Fruit fly (Drosophila melanogaster) whole organism, embryonic: Measurements from ENCODE around the gene CG8319.

Experiments used
- Ada2b ChIP-seq: fragments of 200-800 bp; sonication (Bioruptor generic); IDR thresholded peaks from 2 replicates; pipeline ENCODE4 v1.3.6; 2022; ENCODE audit warnings: missing biosample characterization, missing genetic modification characterization
- CG10209 ChIP-seq: fragments of 200-800 bp; sonication (Bioruptor generic); optimal IDR thresholded peaks from 3 replicates; lab custom pipeline; 2017; ENCODE audit warnings: missing biosample characterization, mild to moderate bottlenecking, missing genetic modification characterization, missing genetic modification reagents
- CG10366 ChIP-seq: fragments of 200-800 bp; sonication (Bioruptor generic); IDR thresholded peaks from 2 replicates; pipeline ENCODE4 v1.3.6; 2022; ENCODE audit warnings: missing biosample characterization, missing genetic modification characterization
- CG10431 ChIP-seq: fragments of 200-800 bp; sonication (Bioruptor generic); optimal IDR thresholded peaks from 3 replicates; lab custom pipeline; 2018; ENCODE audit warnings: missing biosample characterization, mild to moderate bottlenecking, missing genetic modification characterization
- CG11398 ChIP-seq: fragments of 200-800 bp; sonication (Bioruptor generic); optimal IDR thresholded peaks from 2 replicates; lab custom pipeline; 2016; ENCODE audit warnings: missing biosample characterization, missing genetic modification characterization
- CG11723 ChIP-seq: fragments of 200-800 bp; sonication (Bioruptor generic); optimal IDR thresholded peaks from 2 replicates; lab custom pipeline; 2017; ENCODE audit warnings: missing biosample characterization, mild to moderate bottlenecking, missing genetic modification characterization
- CG15601 ChIP-seq: fragments of 200-800 bp; sonication (Bioruptor generic); optimal IDR thresholded peaks from 3 replicates; lab custom pipeline; 2019; ENCODE audit warnings: missing biosample characterization, mild to moderate bottlenecking, missing genetic modification characterization, moderate library complexity
- CG15696 ChIP-seq: fragments of 200-800 bp; sonication (Bioruptor generic); optimal IDR thresholded peaks from 2 replicates; lab custom pipeline; 2019; ENCODE audit warnings: missing biosample characterization, mild to moderate bottlenecking, missing genetic modification characterization, moderate library complexity
- CG16779 ChIP-seq: fragments of 200-800 bp; sonication (Bioruptor generic); IDR thresholded peaks from 2 replicates; pipeline ENCODE4 v1.3.6; 2022; ENCODE audit warnings: missing biosample characterization, missing genetic modification characterization
- CG2120 ChIP-seq: fragments of 200-800 bp; sonication (Bioruptor generic); optimal IDR thresholded peaks from 3 replicates; lab custom pipeline; 2016; ENCODE audit warnings: missing biosample characterization, missing genetic modification characterization
- CG2202 ChIP-seq: fragments of 200-800 bp; sonication (Bioruptor generic); optimal IDR thresholded peaks from 2 replicates; lab custom pipeline; 2018; ENCODE audit warnings: missing biosample characterization, mild to moderate bottlenecking, missing genetic modification characterization
- CG32532 ChIP-seq: fragments of 200-800 bp; sonication (Bioruptor generic); IDR thresholded peaks from 2 replicates; pipeline ENCODE4 v1.3.6; 2022; ENCODE audit warnings: missing biosample characterization, missing genetic modification characterization
- CG3407 ChIP-seq: fragments of 200-800 bp; sonication (Bioruptor generic); optimal IDR thresholded peaks from 2 replicates; lab custom pipeline; 2018; ENCODE audit warnings: missing biosample characterization, mild to moderate bottlenecking, missing genetic modification characterization
- CG4404 ChIP-seq: fragments of 200-800 bp; sonication (Bioruptor generic); IDR thresholded peaks from 2 replicates; pipeline ENCODE4 v1.3.6; 2022; ENCODE audit warnings: missing biosample characterization, missing genetic modification characterization
- CG4617 ChIP-seq: fragments of 200-800 bp; sonication (Bioruptor generic); optimal IDR thresholded peaks from 3 replicates; lab custom pipeline; 2016; ENCODE audit warnings: missing biosample characterization, missing genetic modification characterization, borderline replicate concordance
- CG6272 ChIP-seq: fragments of 200-800 bp; sonication (Bioruptor generic); IDR thresholded peaks from 2 replicates; pipeline ENCODE4 v1.3.6; 2022; ENCODE audit warnings: missing biosample characterization, missing genetic modification characterization
- CG6683 ChIP-seq: fragments of 200-800 bp; sonication (Bioruptor generic); optimal IDR thresholded peaks from 2 replicates; lab custom pipeline; 2017; ENCODE audit warnings: missing biosample characterization, mild to moderate bottlenecking, missing genetic modification characterization, missing genetic modification reagents
- CG6765 ChIP-seq: fragments of 200-800 bp; sonication (Bioruptor generic); optimal IDR thresholded peaks from 3 replicates; lab custom pipeline; 2017; ENCODE audit warnings: missing biosample characterization, mild to moderate bottlenecking, missing genetic modification characterization
- CG7928 ChIP-seq: fragments of 200-800 bp; sonication (Bioruptor generic); optimal IDR thresholded peaks from 2 replicates; lab custom pipeline; 2017; ENCODE audit warnings: missing biosample characterization, mild to moderate bottlenecking, missing genetic modification characterization
- CG7963 ChIP-seq: fragments of 200-800 bp; sonication (Bioruptor generic); IDR thresholded peaks from 3 replicates; pipeline ENCODE4 v1.3.6; 2022; ENCODE audit warnings: missing biosample characterization, missing genetic modification characterization; ENCODE audit not compliant: partially characterized antibody
- CG8281 ChIP-seq: fragments of 200-800 bp; sonication (Bioruptor generic); optimal IDR thresholded peaks from 2 replicates; lab custom pipeline; 2018; ENCODE audit warnings: missing biosample characterization, mild to moderate bottlenecking, missing genetic modification characterization, moderate library complexity
- Dip2 ChIP-seq: fragments of 200-800 bp; sonication (Bioruptor generic); IDR thresholded peaks from 2 replicates; pipeline ENCODE4 v1.3.6; 2022; ENCODE audit warnings: missing biosample characterization, missing genetic modification characterization
- Doc3 ChIP-seq: fragments of 200-800 bp; sonication (Bioruptor generic); IDR thresholded peaks from 3 replicates; pipeline ENCODE4 v1.3.6; 2022; ENCODE audit warnings: missing biosample characterization, missing genetic modification characterization; ENCODE audit not compliant: partially characterized antibody
- HHEX ChIP-seq: fragments of 200-800 bp; sonication (Bioruptor generic); optimal IDR thresholded peaks from 3 replicates; lab custom pipeline; 2017; ENCODE audit warnings: missing biosample characterization, mild to moderate bottlenecking, missing genetic modification characterization, missing genetic modification reagents
- HLH4C ChIP-seq: fragments of 200-800 bp; sonication (Bioruptor generic); IDR thresholded peaks from 3 replicates; pipeline ENCODE4 v1.3.6; 2022; ENCODE audit warnings: missing biosample characterization, missing genetic modification characterization; ENCODE audit not compliant: partially characterized antibody
- Hey ChIP-seq: fragments of 200-800 bp; sonication (Bioruptor generic); optimal IDR thresholded peaks from 3 replicates; lab custom pipeline; 2018; ENCODE audit warnings: missing biosample characterization, mild to moderate bottlenecking, missing genetic modification characterization
- Hmr ChIP-seq: fragments of 200-800 bp; sonication (Bioruptor generic); optimal IDR thresholded peaks from 3 replicates; lab custom pipeline; 2017; ENCODE audit warnings: mild to moderate bottlenecking, missing biosample characterization, missing genetic modification reagents, missing genetic modification characterization
- NFAT ChIP-seq: fragments of 200-800 bp; sonication (Bioruptor generic); IDR thresholded peaks from 2 replicates; pipeline ENCODE4 v1.3.6; 2022; ENCODE audit warnings: missing biosample characterization, missing genetic modification characterization
- Nf-YA ChIP-seq: fragments of 200-800 bp; sonication (Bioruptor generic); IDR thresholded peaks from 2 replicates; pipeline ENCODE4 v1.3.6; 2022; ENCODE audit warnings: missing biosample characterization, missing genetic modification characterization
- Nf-YC ChIP-seq: fragments of 200-800 bp; optimal IDR thresholded peaks from 3 replicates; lab custom pipeline; 2019; ENCODE audit warnings: missing biosample characterization, mild to moderate bottlenecking, missing genetic modification characterization, moderate library complexity
- Optix ChIP-seq: fragments of 200-800 bp; sonication (Bioruptor generic); IDR thresholded peaks from 3 replicates; pipeline ENCODE4 v1.3.6; 2022; ENCODE audit warnings: missing biosample characterization, missing genetic modification characterization
- Sox100B ChIP-seq: fragments of 200-800 bp; sonication (Bioruptor generic); optimal IDR thresholded peaks from 3 replicates; lab custom pipeline; 2018; ENCODE audit warnings: missing biosample characterization, mild to moderate bottlenecking, missing genetic modification characterization
- Sox102F ChIP-seq: fragments of 200-800 bp; sonication (Bioruptor generic); optimal IDR thresholded peaks from 2 replicates; lab custom pipeline; 2018; ENCODE audit warnings: missing biosample characterization, mild to moderate bottlenecking, missing genetic modification characterization, moderate library complexity
- al ChIP-seq: fragments of 200-800 bp; sonication (Bioruptor generic); IDR thresholded peaks from 2 replicates; pipeline ENCODE4 v1.3.6; 2022; ENCODE audit warnings: missing biosample characterization, missing genetic modification characterization
- bab2 ChIP-seq: fragments of 200-800 bp; sonication (Bioruptor generic); optimal IDR thresholded peaks from 2 replicates; lab custom pipeline; 2016; ENCODE audit warnings: missing biosample characterization, missing genetic modification characterization
- crp ChIP-seq, 2 experiments: fragments of 200-800 bp; sonication (Bioruptor generic); optimal IDR thresholded peaks; 2 replicates in 1 of 2; 3 replicates in 1 of 2; lab custom pipeline; 2017; ENCODE audit warnings: missing biosample characterization in 2 of 2, missing genetic modification characterization in 2 of 2, mild to moderate bottlenecking in 1 of 2, moderate library complexity in 1 of 2
- ewg ChIP-seq: fragments of 200-800 bp; sonication (Bioruptor generic); optimal IDR thresholded peaks from 3 replicates; lab custom pipeline; 2017; ENCODE audit warnings: mild to moderate bottlenecking, missing biosample characterization, missing genetic modification reagents, missing genetic modification characterization
- ham ChIP-seq: fragments of 200-800 bp; sonication (Bioruptor generic); IDR thresholded peaks from 2 replicates; pipeline ENCODE4 v1.3.6; 2022; ENCODE audit warnings: missing biosample characterization, missing genetic modification characterization
- hbn ChIP-seq: fragments of 200-800 bp; sonication (Bioruptor generic); IDR thresholded peaks from 2 replicates; pipeline ENCODE4 v1.3.6; 2022; ENCODE audit warnings: missing biosample characterization, missing genetic modification characterization; ENCODE audit not compliant: partially characterized antibody
- hth ChIP-seq: fragments of >200 bp; optimal IDR thresholded peaks from 2 replicates; lab custom pipeline; 2017; ENCODE audit warnings: inconsistent platforms
- jumu ChIP-seq: fragments of 200-800 bp; sonication (Bioruptor generic); optimal IDR thresholded peaks from 3 replicates; lab custom pipeline; 2016; ENCODE audit warnings: missing biosample characterization, missing genetic modification characterization
- nau ChIP-seq: fragments of 200-800 bp; sonication (Bioruptor generic); optimal IDR thresholded peaks from 3 replicates; lab custom pipeline; 2017; ENCODE audit warnings: missing biosample characterization, mild to moderate bottlenecking, missing genetic modification characterization, missing genetic modification reagents
- pfk ChIP-seq: fragments of 200-800 bp; sonication (Bioruptor generic); optimal IDR thresholded peaks from 2 replicates; lab custom pipeline; 2018; ENCODE audit warnings: missing biosample characterization, mild to moderate bottlenecking, missing genetic modification characterization, moderate library complexity
- psq ChIP-seq: fragments of 200-800 bp; sonication (Bioruptor generic); optimal IDR thresholded peaks from 2 replicates; lab custom pipeline; 2017; ENCODE audit warnings: missing biosample characterization, missing genetic modification characterization
- shn ChIP-seq: fragments of 200-800 bp; sonication (Bioruptor generic); optimal IDR thresholded peaks from 3 replicates; lab custom pipeline; 2016; ENCODE audit warnings: missing biosample characterization, missing genetic modification characterization
- sisA ChIP-seq: fragments of 200-800 bp; sonication (Bioruptor generic); IDR thresholded peaks from 2 replicates; pipeline ENCODE4 v1.3.6; 2022; ENCODE audit warnings: missing biosample characterization, missing genetic modification characterization
- sob ChIP-seq: fragments of 200-800 bp; sonication (Bioruptor generic); IDR thresholded peaks from 2 replicates; pipeline ENCODE4 v1.3.6; 2022; ENCODE audit warnings: missing biosample characterization, missing genetic modification characterization
- stc ChIP-seq: fragments of 200-800 bp; sonication (Bioruptor generic); IDR thresholded peaks from 2 replicates; pipeline ENCODE4 v1.3.6; 2022; ENCODE audit warnings: missing biosample characterization, missing genetic modification characterization
- tio ChIP-seq: fragments of 200-800 bp; sonication (Bioruptor generic); optimal IDR thresholded peaks from 2 replicates; lab custom pipeline; 2017; ENCODE audit warnings: missing biosample characterization, missing genetic modification characterization, inconsistent platforms

The CG8319 gene

dm6 chr3R:9598099-9598498, 29.0 kb upstream of the CG8319 start (continued):
- TF ChIP-seq ewg (GFP tag; lab: Kevin White, UChicago) = peak; percentile 48
- TF ChIP-seq Doc3 (GFP tag; lab: Robert Waterston, UW) = no peak
- peak; percentile 38; the same call in 1 of the 2 replicates for TF ChIP-seq CG10366 (GFP tag; lab: Robert Waterston, UW)
- TF ChIP-seq CG6272 (GFP tag; lab: Robert Waterston, UW) = no peak
- TF ChIP-seq tio = peak; percentile 29
- no peak for TF ChIP-seq CG16779 (GFP tag; lab: Robert Waterston, UW)
- TF ChIP-seq CG11398 (GFP tag; lab: Kevin White, UChicago) = no peak
- no peak for TF ChIP-seq ham (GFP tag; lab: Robert Waterston, UW)
- TF ChIP-seq CG15696 (tag; lab: Kevin White, UChicago) = peak; percentile 12
- TF ChIP-seq Nf-YA (GFP tag; lab: Robert Waterston, UW) = no peak
- no peak for TF ChIP-seq CG10431
- TF ChIP-seq shn (GFP tag; lab: Kevin White, UChicago) = no peak
- no peak; the same call in 1 of the 2 replicates for TF ChIP-seq Ada2b
- no peak for TF ChIP-seq CG32532 (GFP tag; lab: Robert Waterston, UW)
- no peak for TF ChIP-seq CG6683
- peak; percentile 47; the same call in 1 of the 3 replicates for TF ChIP-seq Optix
- no peak for TF ChIP-seq pfk (GFP tag; lab: Kevin White, UChicago)
- peak; percentile 50 for TF ChIP-seq jumu (GFP tag; lab: Kevin White, UChicago)
- TF ChIP-seq psq (GFP tag; lab: Kevin White, UChicago) = no peak
- no peak for TF ChIP-seq CG7963 (GFP tag; lab: Robert Waterston, UW)
- TF ChIP-seq, all 482 proteins: peak for 174

dm6 chr3R:9600558-9600959, 26.6 kb upstream of the CG8319 start:
- TF ChIP-seq CG2202 (peak; percentile 31), CG15601 (tag; lab: Kevin White, UChicago) (peak; percentile 59), bab2 (no peak), crp (GFP tag; optimal IDR thresholded peaks at IDR 0.05; lab: Kevin White, UChicago) (no peak), HLH4C (GFP tag; lab: Robert Waterston, UW) (no peak), Hey (tag; lab: Kevin White, UChicago) (no peak), CG10209 (GFP tag; lab: Kevin White, UChicago) (peak; percentile 60), NFAT (GFP tag; lab: Robert Waterston, UW) (peak; percentile 40; the same call in 1 of the 2 replicates), HHEX (GFP tag; lab: Kevin White, UChicago) (peak; percentile 55), CG3407 (GFP tag; lab: Kevin White, UChicago) (peak; percentile 37), CG6765 (GFP tag; lab: Kevin White, UChicago) (peak; percentile 20), nau (GFP tag; lab: Kevin White, UChicago) (peak; percentile 34), Dip2 (GFP tag; lab: Robert Waterston, UW) (no peak), hbn (no peak), stc (0 out of 2 replicates have a peak, but pooled peaks have one; percentile 37), hth (lab: Kevin White, UChicago) (no peak), CG7928 (GFP tag; lab: Kevin White, UChicago) (peak; percentile 37), CG4617 (GFP tag; lab: Kevin White, UChicago) (no peak), CG8281 (tag; lab: Kevin White, UChicago) (peak; percentile 24), sob (GFP tag; lab: Robert Waterston, UW) (0 out of 2 replicates have a peak, but pooled peaks have one; percentile 38), al (peak; percentile 52; the same call in 1 of the 2 replicates), Sox102F (peak; percentile 23), CG10431 (peak; percentile 29), Hmr (GFP tag; lab: Kevin White, UChicago) (peak; percentile 65), CG11723 (GFP tag; lab: Kevin White, UChicago) (peak; percentile 2), Sox100B (peak; percentile 51), CG15696 (tag; lab: Kevin White, UChicago) (peak; percentile 52), Nf-YC (tag; lab: Kevin White, UChicago) (no peak), CG2120 (GFP tag; lab: Kevin White, UChicago) (peak; percentile 63), sisA (GFP tag; lab: Robert Waterston, UW) (no peak), CG4404 (GFP tag; lab: Robert Waterston, UW) (no peak)
